Fruit fly (Drosophila melanogaster) whole organism, embryonic: ENCODE measurements around the gene Eig71Ed.
A peak's percentile ranks its signal among the peaks of the same experiment; 100 is the strongest.

Experiments used
- Atf6 ChIP-seq: fragments of 200-800 bp; sonication (Bioruptor generic); IDR thresholded peaks from 2 replicates; pipeline ENCODE4 v1.3.6; 2022; ENCODE audit warnings: missing biosample characterization, missing genetic modification characterization
- Bgb ChIP-seq: fragments of 200-800 bp; sonication (Bioruptor generic); IDR thresholded peaks from 2 replicates; pipeline ENCODE4 v1.3.6; 2022; ENCODE audit warnings: missing biosample characterization, missing genetic modification characterization; ENCODE audit not compliant: partially characterized antibody
- BtbVII ChIP-seq: fragments of 200-800 bp; sonication (Bioruptor generic); optimal IDR thresholded peaks from 3 replicates; lab custom pipeline; 2017; ENCODE audit warnings: missing biosample characterization, mild to moderate bottlenecking, missing genetic modification characterization
- CG10431 ChIP-seq: fragments of 200-800 bp; sonication (Bioruptor generic); optimal IDR thresholded peaks from 3 replicates; lab custom pipeline; 2018; ENCODE audit warnings: missing biosample characterization, mild to moderate bottlenecking, missing genetic modification characterization
- CG10654 ChIP-seq: fragments of 200-800 bp; sonication (Bioruptor generic); optimal IDR thresholded peaks from 2 replicates; lab custom pipeline; 2016; ENCODE audit warnings: missing biosample characterization, missing genetic modification characterization
- CG11247 ChIP-seq: fragments of 200-800 bp; sonication (Bioruptor generic); IDR thresholded peaks from 2 replicates; pipeline ENCODE4 v1.3.6; 2022; ENCODE audit warnings: missing biosample characterization, missing genetic modification characterization
- CG1233 ChIP-seq: fragments of 200-800 bp; sonication (Bioruptor generic); optimal IDR thresholded peaks from 4 replicates; lab custom pipeline; 2018; ENCODE audit warnings: missing biosample characterization, mild to moderate bottlenecking, missing genetic modification characterization
- CG12659 ChIP-seq: fragments of 200-800 bp; sonication (Bioruptor generic); optimal IDR thresholded peaks from 3 replicates; lab custom pipeline; 2017; ENCODE audit warnings: mild to moderate bottlenecking, missing biosample characterization, missing genetic modification reagents, missing genetic modification characterization
- CG15514 ChIP-seq: fragments of 200-800 bp; sonication (Bioruptor generic); optimal IDR thresholded peaks from 3 replicates; lab custom pipeline; 2017; ENCODE audit warnings: missing biosample characterization, missing genetic modification characterization, mild to moderate bottlenecking, moderate library complexity, missing genetic modification reagents
- CG15601 ChIP-seq: fragments of 200-800 bp; sonication (Bioruptor generic); optimal IDR thresholded peaks from 3 replicates; lab custom pipeline; 2019; ENCODE audit warnings: missing biosample characterization, mild to moderate bottlenecking, missing genetic modification characterization, moderate library complexity
- CG17385 ChIP-seq: fragments of 200-800 bp; sonication (Bioruptor generic); optimal IDR thresholded peaks from 3 replicates; lab custom pipeline; 2018; ENCODE audit warnings: missing biosample characterization, mild to moderate bottlenecking, missing genetic modification characterization
- CG2116 ChIP-seq: fragments of 200-800 bp; sonication (Bioruptor generic); optimal IDR thresholded peaks from 3 replicates; lab custom pipeline; 2018; ENCODE audit warnings: missing biosample characterization, mild to moderate bottlenecking, missing genetic modification characterization
- CG30020 ChIP-seq: fragments of 200-800 bp; optimal IDR thresholded peaks from 2 replicates; lab custom pipeline; 2019; ENCODE audit warnings: missing biosample characterization, mild to moderate bottlenecking, missing genetic modification characterization, moderate library complexity
- CG3065 ChIP-seq: fragments of 200-800 bp; sonication (Bioruptor generic); optimal IDR thresholded peaks from 2 replicates; lab custom pipeline; 2016; ENCODE audit warnings: missing biosample characterization, missing genetic modification characterization
- CG3407 ChIP-seq: fragments of 200-800 bp; sonication (Bioruptor generic); optimal IDR thresholded peaks from 2 replicates; lab custom pipeline; 2018; ENCODE audit warnings: missing biosample characterization, mild to moderate bottlenecking, missing genetic modification characterization
- CG3838 ChIP-seq: fragments of 200-800 bp; sonication (Bioruptor generic); optimal IDR thresholded peaks from 3 replicates; lab custom pipeline; 2016; ENCODE audit warnings: missing biosample characterization, missing genetic modification characterization
- CG4328 ChIP-seq: fragments of 200-800 bp; sonication (Bioruptor generic); optimal IDR thresholded peaks from 3 replicates; lab custom pipeline; 2017; ENCODE audit warnings: missing biosample characterization, missing genetic modification reagents, missing genetic modification characterization
- CG5180 ChIP-seq: fragments of 200-800 bp; sonication (Bioruptor generic); optimal IDR thresholded peaks from 3 replicates; lab custom pipeline; 2017; ENCODE audit warnings: missing biosample characterization, missing genetic modification characterization, mild to moderate bottlenecking, moderate library complexity, missing genetic modification reagents
- CG6175 ChIP-seq: fragments of 200-800 bp; sonication (Bioruptor generic); IDR thresholded peaks from 3 replicates; pipeline ENCODE4 v1.3.6; 2022; ENCODE audit warnings: missing biosample characterization, missing genetic modification characterization
- CG6254 ChIP-seq: fragments of 200-800 bp; sonication (Bioruptor generic); optimal IDR thresholded peaks from 3 replicates; lab custom pipeline; 2017; ENCODE audit warnings: mild to moderate bottlenecking, missing biosample characterization, missing genetic modification reagents, missing genetic modification characterization
- CG7928 ChIP-seq: fragments of 200-800 bp; sonication (Bioruptor generic); optimal IDR thresholded peaks from 2 replicates; lab custom pipeline; 2017; ENCODE audit warnings: missing biosample characterization, mild to moderate bottlenecking, missing genetic modification characterization
- E2f2 ChIP-seq: fragments of 200-800 bp; sonication (Bioruptor generic); IDR thresholded peaks from 2 replicates; pipeline ENCODE4 v1.3.6; 2022; ENCODE audit warnings: missing biosample characterization, missing genetic modification characterization
- GATAe ChIP-seq: fragments of 200-800 bp; sonication (Bioruptor generic); conservative IDR thresholded peaks from 2 replicates; pipeline ENCODE4 v1.3.6; 2022; ENCODE audit warnings: missing biosample characterization, missing genetic modification characterization
- H2.0 ChIP-seq: fragments of 200-800 bp; sonication (Bioruptor generic); IDR thresholded peaks from 2 replicates; pipeline ENCODE4 v1.3.6; 2022; ENCODE audit warnings: missing biosample characterization, missing genetic modification characterization
- HLH54F ChIP-seq: fragments of 200-800 bp; sonication (Bioruptor generic); optimal IDR thresholded peaks from 3 replicates; lab custom pipeline; 2016; ENCODE audit warnings: missing biosample characterization, missing genetic modification characterization
- HmgZ ChIP-seq: fragments of 200-800 bp; sonication (Bioruptor generic); optimal IDR thresholded peaks from 2 replicates; lab custom pipeline; 2018; ENCODE audit warnings: missing biosample characterization, mild to moderate bottlenecking, missing genetic modification characterization
- Hr3 ChIP-seq: fragments of 200-800 bp; sonication (Bioruptor generic); optimal IDR thresholded peaks from 3 replicates; lab custom pipeline; 2016; ENCODE audit warnings: missing biosample characterization, missing genetic modification characterization
- TFAM ChIP-seq: fragments of 200-800 bp; sonication (Bioruptor generic); optimal IDR thresholded peaks from 2 replicates; lab custom pipeline; 2017; ENCODE audit warnings: missing biosample characterization, missing genetic modification characterization, inconsistent platforms
- Xbp1 ChIP-seq: fragments of 200-800 bp; sonication (Bioruptor generic); optimal IDR thresholded peaks from 3 replicates; lab custom pipeline; 2016; ENCODE audit warnings: missing biosample characterization, mild to moderate bottlenecking, missing genetic modification characterization
- ac ChIP-seq: fragments of 200-800 bp; sonication (Bioruptor generic); optimal IDR thresholded peaks from 3 replicates; lab custom pipeline; 2017; ENCODE audit warnings: missing biosample characterization, mild to moderate bottlenecking, missing genetic modification characterization
- amos ChIP-seq: fragments of 200-800 bp; sonication (Bioruptor generic); IDR thresholded peaks from 2 replicates; pipeline ENCODE4 v1.3.6; 2022; ENCODE audit warnings: missing biosample characterization, missing genetic modification characterization; ENCODE audit not compliant: partially characterized antibody
- ase ChIP-seq: fragments of 200-800 bp; sonication (Bioruptor generic); IDR thresholded peaks from 3 replicates; pipeline ENCODE4 v1.3.6; 2022; ENCODE audit warnings: missing biosample characterization, missing genetic modification characterization
- ash1 ChIP-seq: fragments of 200-800 bp; sonication (Bioruptor generic); optimal IDR thresholded peaks from 2 replicates; lab custom pipeline; 2018; ENCODE audit warnings: missing biosample characterization, mild to moderate bottlenecking, missing genetic modification characterization
- ato ChIP-seq: fragments of 200-800 bp; sonication (Bioruptor generic); IDR thresholded peaks from 2 replicates; pipeline ENCODE4 v1.3.6; 2022; ENCODE audit warnings: missing biosample characterization, missing genetic modification characterization; ENCODE audit not compliant: partially characterized antibody
- bab2 ChIP-seq: fragments of 200-800 bp; sonication (Bioruptor generic); optimal IDR thresholded peaks from 2 replicates; lab custom pipeline; 2016; ENCODE audit warnings: missing biosample characterization, missing genetic modification characterization
- bcd ChIP-seq: fragments of 200-800 bp; sonication (Bioruptor generic); optimal IDR thresholded peaks from 2 replicates; lab custom pipeline; 2017; ENCODE audit warnings: missing biosample characterization, mild to moderate bottlenecking, missing genetic modification characterization
- cato ChIP-seq: fragments of 200-800 bp; sonication (Bioruptor generic); optimal IDR thresholded peaks from 2 replicates; lab custom pipeline; 2016; ENCODE audit warnings: missing biosample characterization, missing genetic modification characterization, borderline replicate concordance
- croc ChIP-seq: fragments of 200-800 bp; sonication (Bioruptor generic); conservative IDR thresholded peaks from 3 replicates; pipeline ENCODE4 v1.3.6; 2022; ENCODE audit warnings: missing biosample characterization, missing genetic modification characterization
- crol ChIP-seq: fragments of 200-800 bp; sonication (Bioruptor generic); IDR thresholded peaks from 2 replicates; pipeline ENCODE4 v1.3.6; 2022; ENCODE audit warnings: missing biosample characterization, missing genetic modification characterization
- dm ChIP-seq: fragments of 200-800 bp; sonication (Bioruptor generic); optimal IDR thresholded peaks from 3 replicates; lab custom pipeline; 2016; ENCODE audit warnings: missing biosample characterization, missing genetic modification characterization
- fru ChIP-seq: fragments of >200 bp; optimal IDR thresholded peaks from 2 replicates; lab custom pipeline; 2017
- grau ChIP-seq: fragments of 200-800 bp; optimal IDR thresholded peaks from 3 replicates; lab custom pipeline; 2019; ENCODE audit warnings: missing biosample characterization, mild to moderate bottlenecking, missing genetic modification characterization, moderate library complexity
- gsb ChIP-seq: fragments of 200-800 bp; sonication (Bioruptor generic); IDR thresholded peaks from 2 replicates; pipeline ENCODE4 v1.3.6; 2022; ENCODE audit warnings: missing biosample characterization, missing genetic modification characterization
- mirr ChIP-seq: fragments of 200-800 bp; sonication (Bioruptor generic); optimal IDR thresholded peaks from 3 replicates; lab custom pipeline; 2018; ENCODE audit warnings: missing biosample characterization, mild to moderate bottlenecking, missing genetic modification characterization
- oc ChIP-seq: fragments of 200-800 bp; sonication (Bioruptor generic); optimal IDR thresholded peaks from 2 replicates; lab custom pipeline; 2018; ENCODE audit warnings: missing biosample characterization, mild to moderate bottlenecking, missing genetic modification characterization, moderate library complexity
- prd ChIP-seq, 3 experiments: fragments of >200 bp in 2 of 3; fragments of 200-800 bp in 1 of 3; sonication (Bioruptor generic) in 1 of 3; optimal IDR thresholded peaks in 2 of 3; IDR thresholded peaks in 1 of 3; 2 replicates in 2 of 3; 3 replicates in 1 of 3; pipeline versions ENCODE4 v1.3.6 to Lab custom; 2017 to 2022; ENCODE audit warnings: missing biosample characterization in 1 of 3, missing genetic modification characterization in 1 of 3
- stwl ChIP-seq: fragments of 200-800 bp; sonication (Bioruptor generic); optimal IDR thresholded peaks from 3 replicates; lab custom pipeline; 2018; ENCODE audit warnings: missing biosample characterization, mild to moderate bottlenecking, missing genetic modification characterization, moderate library complexity
- tgo ChIP-seq: fragments of 200-800 bp; sonication (Bioruptor generic); IDR thresholded peaks from 3 replicates; pipeline ENCODE4 v1.3.6; 2022; ENCODE audit warnings: missing biosample characterization, missing genetic modification characterization
- vvl ChIP-seq: fragments of 200-800 bp; sonication (Bioruptor generic); IDR thresholded peaks from 2 replicates; pipeline ENCODE4 v1.3.6; 2022; ENCODE audit warnings: missing biosample characterization, missing genetic modification characterization
- zen ChIP-seq: fragments of 200-800 bp; sonication (Bioruptor generic); optimal IDR thresholded peaks from 3 replicates; lab custom pipeline; 2018; ENCODE audit warnings: missing biosample characterization, mild to moderate bottlenecking, missing genetic modification characterization, moderate library complexity

The Eig71Ed gene

DNA sequence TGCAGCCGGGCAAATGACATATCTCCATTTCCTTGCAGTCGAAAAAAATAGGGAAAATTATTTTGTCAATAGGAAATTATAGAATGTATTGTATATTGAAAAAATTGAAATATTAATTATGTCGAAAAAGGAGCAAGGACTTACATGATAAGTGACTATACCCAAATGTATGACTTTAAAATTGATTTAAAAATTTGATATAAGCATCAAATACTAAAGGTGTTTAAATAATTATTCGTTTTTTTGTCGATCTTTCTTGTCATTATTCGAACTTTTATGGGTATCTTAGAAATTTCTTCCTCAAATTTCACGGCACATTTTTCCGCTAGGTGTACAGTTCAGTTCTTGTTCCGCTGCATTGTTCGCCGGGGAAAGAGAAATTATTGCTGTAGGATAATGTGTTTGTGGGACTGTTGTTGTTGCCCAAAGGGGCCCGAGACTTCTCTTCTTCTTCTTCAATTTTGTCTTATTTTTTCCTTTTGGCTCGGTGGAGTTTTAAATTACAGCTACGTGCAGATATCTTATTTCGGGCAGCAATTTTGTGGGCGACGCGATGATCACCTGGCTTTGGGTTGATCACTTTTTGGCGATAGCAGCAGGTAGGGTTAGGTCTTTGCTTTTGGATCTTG is 48.1 kb downstream of the Eig71Ed start:
- no peak for TF ChIP-seq tgo
- no peak for TF ChIP-seq amos
- TF ChIP-seq prd (optimal IDR thresholded peaks at IDR 0.05; lab: Kevin White, UChicago), result no peak
- no peak for TF ChIP-seq prd (GFP tag; IDR thresholded peaks at IDR 0.05; lab: Robert Waterston, UW)
- TF ChIP-seq CG15601 (tag; lab: Kevin White, UChicago), result peak; percentile 66
- TF ChIP-seq ac (GFP tag; lab: Kevin White, UChicago), result peak; percentile 80
- no peak for TF ChIP-seq ato
- TF ChIP-seq CG30020, result no peak
- TF ChIP-seq CG3407, result peak; percentile 25
- TF ChIP-seq vvl (GFP tag; lab: Robert Waterston, UW), result no peak
- TF ChIP-seq CG3838, result no peak
- no peak for TF ChIP-seq CG6175 (GFP tag; lab: Robert Waterston, UW)
- TF ChIP-seq croc (GFP tag; lab: Robert Waterston, UW), result no peak
- no peak for TF ChIP-seq CG6254 (GFP tag; lab: Kevin White, UChicago)
- no peak for TF ChIP-seq crol (GFP tag; lab: Robert Waterston, UW)
- TF ChIP-seq CG10431 (GFP tag; lab: Kevin White, UChicago), result peak; percentile 47
- no peak for TF ChIP-seq H2.0 (GFP tag; lab: Robert Waterston, UW)
- peak; percentile 26 for TF ChIP-seq Hr3 (GFP tag; lab: Kevin White, UChicago)
- TF ChIP-seq Bgb (GFP tag; lab: Robert Waterston, UW), result no peak
- TF ChIP-seq BtbVII (GFP tag; lab: Kevin White, UChicago), result no peak
- TF ChIP-seq CG15514 (GFP tag; lab: Kevin White, UChicago), result no peak
- TF ChIP-seq bab2 (GFP tag; lab: Kevin White, UChicago), result no peak
- TF ChIP-seq CG11247 (GFP tag; lab: Robert Waterston, UW), result no peak
- no peak for TF ChIP-seq CG7928 (GFP tag; lab: Kevin White, UChicago)
- peak; percentile 14 for TF ChIP-seq stwl (tag; lab: Kevin White, UChicago)
- no peak for TF ChIP-seq ash1 (GFP tag; lab: Kevin White, UChicago)
- TF ChIP-seq gsb, result no peak
- TF ChIP-seq CG5180, result no peak
- peak; percentile 73 for TF ChIP-seq zen (tag; lab: Kevin White, UChicago)
- TF ChIP-seq grau (tag; lab: Kevin White, UChicago), result peak; percentile 65
- no peak for TF ChIP-seq HLH54F (GFP tag; lab: Kevin White, UChicago)
- TF ChIP-seq GATAe (GFP tag; lab: Robert Waterston, UW), result no peak
- TF ChIP-seq CG17385 (GFP tag; lab: Kevin White, UChicago), result peak; percentile 70
- TF ChIP-seq dm (GFP tag; lab: Kevin White, UChicago), result no peak
- TF ChIP-seq E2f2, result no peak
- no peak for TF ChIP-seq oc (tag; lab: Kevin White, UChicago)
- TF ChIP-seq Atf6 (GFP tag; lab: Robert Waterston, UW), result no peak
- TF ChIP-seq CG1233, result no peak
- TF ChIP-seq ase (GFP tag; lab: Robert Waterston, UW), result no peak
- no peak for TF ChIP-seq cato (GFP tag; lab: Kevin White, UChicago)
- TF ChIP-seq CG12659 (GFP tag; lab: Kevin White, UChicago), result no peak
- no peak for TF ChIP-seq TFAM (GFP tag; lab: Kevin White, UChicago)
- no peak for TF ChIP-seq CG4328 (GFP tag; lab: Kevin White, UChicago)
- TF ChIP-seq bcd (GFP tag; lab: Kevin White, UChicago), result no peak
- TF ChIP-seq HmgZ (tag; lab: Kevin White, UChicago), result no peak
- no peak for TF ChIP-seq fru (lab: Kevin White, UChicago)
- TF ChIP-seq CG2116 (GFP tag; lab: Kevin White, UChicago), result peak; percentile 4
- TF ChIP-seq Xbp1, result no peak
- no peak for TF ChIP-seq CG10654 (GFP tag; lab: Kevin White, UChicago)
- TF ChIP-seq mirr (GFP tag; lab: Kevin White, UChicago), result no peak
- peak; percentile 20 for TF ChIP-seq CG3065
